Worm (Caenorhabditis elegans) whole organism, L2 larva: ENCODE data around the gene nyn-3.

ENCODE experiments used
- elt-1 ChIP-seq: fragments of 150-350 bp; optimal IDR thresholded peaks from 2 replicates; lab custom pipeline; 2014; ENCODE audit warnings: missing biosample characterization, missing genetic modification characterization
- lin-39 ChIP-seq: fragments of 150-350 bp; optimal IDR thresholded peaks from 2 replicates; lab custom pipeline; 2014; ENCODE audit warnings: missing biosample characterization, missing genetic modification reagents, missing genetic modification characterization
- mdl-1 ChIP-seq, 2 experiments: fragments of 150-350 bp in 1 of 2; sonication (generic microtip) in 1 of 2; optimal IDR thresholded peaks; 2 replicates each; lab custom pipeline; 2017; ENCODE audit warnings: missing biosample characterization in 2 of 2, missing genetic modification characterization in 2 of 2
- skn-1 ChIP-seq: sonication (generic microtip); optimal IDR thresholded peaks from 2 replicates; lab custom pipeline; 2017; ENCODE audit warnings: missing biosample characterization, missing genetic modification characterization

DNA sequence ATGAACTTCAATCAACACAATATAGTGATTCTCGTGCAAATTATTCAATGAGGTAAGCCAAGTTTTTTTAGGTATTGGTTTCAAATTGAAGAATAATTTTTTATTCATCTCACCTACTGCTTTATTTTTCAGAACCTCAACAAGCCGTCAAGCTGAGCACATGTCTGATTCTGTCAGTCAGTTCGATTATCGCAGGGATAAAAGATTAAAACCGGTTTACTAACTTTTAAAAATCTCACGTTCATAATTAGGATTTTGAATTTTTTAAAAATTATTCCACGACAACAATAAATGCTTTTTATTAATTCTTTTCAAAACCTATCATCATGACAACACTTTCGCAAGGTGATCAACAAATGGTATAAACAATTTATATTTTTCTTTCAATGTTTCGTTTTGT is 30.2 kb downstream of the nyn-3 start, which contains the start of gene F13H8.12:
- TF ChIP-seq elt-1 (tag; lab: Kevin White, UChicago) (no peak), skn-1 (no peak), lin-39 (tag; lab: Kevin White, UChicago) (no peak), mdl-1 (tag; optimal IDR thresholded peaks at IDR 0.05; lab: Kevin White, UChicago) (no peak)
